Worm (Caenorhabditis elegans): ENCODE measurements around the gene npr-9.

DNA sequence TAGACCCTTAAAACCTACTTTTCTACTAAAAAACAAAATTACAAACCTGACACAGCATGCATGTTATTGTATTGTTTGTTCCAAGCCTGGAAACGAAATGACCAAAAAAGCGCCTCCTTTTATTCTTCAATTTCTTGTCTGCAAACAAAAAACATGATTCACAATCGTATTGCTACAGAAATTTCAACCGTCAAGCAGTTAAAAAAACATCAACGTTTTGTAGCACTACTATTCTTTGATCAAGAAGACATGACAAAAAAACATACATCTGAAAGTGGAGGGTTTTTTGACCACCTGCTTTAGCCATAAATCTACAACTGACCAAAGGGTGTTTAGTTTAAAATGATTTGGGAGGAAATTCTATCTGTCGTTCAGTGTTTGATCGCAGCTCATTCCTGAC, 48.4 kb upstream of the npr-9 start, which contains the start of gene F38B2.6:
- TF ChIP-seq pqm-1 (tag; optimal IDR thresholded peaks at IDR 0.05) (no peak), fkh-10 (GFP tag; optimal IDR thresholded peaks at IDR 0.05) (no peak), pag-3 (tag; optimal IDR thresholded peaks at IDR 0.05; ENCODE audit: borderline replicate concordance) (no peak), ceh-18 (tag; optimal IDR thresholded peaks at IDR 0.05) (no peak), C08G9.2 (tag; optimal IDR thresholded peaks at IDR 0.05) (no peak), pha-4 (tag; optimal IDR thresholded peaks at IDR 0.05) (no peak), ceh-45 (GFP tag; IDR thresholded peaks at IDR 0.05) (no peak), sox-4 (tag; optimal IDR thresholded peaks at IDR 0.05) (no peak), unc-42 (tag; optimal IDR thresholded peaks at IDR 0.05) (no peak), eyg-1 (tag; optimal IDR thresholded peaks at IDR 0.05) (no peak), F13H6.1 (tag; optimal IDR thresholded peaks at IDR 0.05) (no peak), nhr-11 (tag; optimal IDR thresholded peaks at IDR 0.05) (no peak)

Data from whole organism, late embryonic.